Worm (Caenorhabditis elegans) whole organism, midembryonic: Measurements from ENCODE around the gene dyla-1.

Source experiments
- T22C8.4 ChIP-seq: fragments of 200-800 bp; sonication (Bioruptor generic); IDR thresholded peaks from 2 replicates; pipeline ENCODE4 v1.3.6; 2022; ENCODE audit warnings: missing genetic modification characterization, missing compliant biosample characterization
- cog-1 ChIP-seq: sonication (generic microtip); optimal IDR thresholded peaks from 2 replicates; lab custom pipeline; 2016; ENCODE audit warnings: missing genetic modification characterization, missing compliant biosample characterization
- flt-1 ChIP-seq: fragments of 200-800 bp; sonication (Bioruptor generic); IDR thresholded peaks from 2 replicates; pipeline ENCODE4 v1.3.6; 2022; ENCODE audit warnings: missing genetic modification characterization, missing compliant biosample characterization
- klf-2 ChIP-seq: fragments of 200-800 bp; sonication (Bioruptor generic); conservative IDR thresholded peaks from 2 replicates; pipeline ENCODE4 v1.3.6; 2022; ENCODE audit warnings: missing genetic modification reagents, missing genetic modification characterization, missing compliant biosample characterization
- med-1 ChIP-seq: sonication (generic microtip); optimal IDR thresholded peaks from 2 replicates; lab custom pipeline; 2017; ENCODE audit warnings: missing genetic modification characterization, mild to moderate bottlenecking, missing compliant biosample characterization, antibody characterized with exemption, missing genetic modification reagents; ENCODE audit not compliant: insufficient read depth
- ref-1 ChIP-seq: fragments of 200-800 bp; sonication (Bioruptor generic); conservative IDR thresholded peaks from 2 replicates; pipeline ENCODE4 v1.3.6; 2022; ENCODE audit warnings: missing genetic modification reagents, missing genetic modification characterization, missing compliant biosample characterization
- tab-1 ChIP-seq: fragments of 200-800 bp; sonication (Bioruptor generic); IDR thresholded peaks from 2 replicates; pipeline ENCODE4 v1.3.6; 2022; ENCODE audit warnings: missing genetic modification characterization, missing compliant biosample characterization
- ztf-23 ChIP-seq: fragments of 200-800 bp; sonication (Bioruptor generic); IDR thresholded peaks from 2 replicates; pipeline ENCODE4 v1.3.6; 2022; ENCODE audit warnings: missing genetic modification reagents, missing genetic modification characterization, missing compliant biosample characterization
- ztf-29 ChIP-seq: fragments of 200-800 bp; sonication (Bioruptor generic); IDR thresholded peaks from 2 replicates; pipeline ENCODE4 v1.3.6; 2022; ENCODE audit warnings: missing genetic modification reagents, missing genetic modification characterization, missing compliant biosample characterization

Gene dyla-1

DNA sequence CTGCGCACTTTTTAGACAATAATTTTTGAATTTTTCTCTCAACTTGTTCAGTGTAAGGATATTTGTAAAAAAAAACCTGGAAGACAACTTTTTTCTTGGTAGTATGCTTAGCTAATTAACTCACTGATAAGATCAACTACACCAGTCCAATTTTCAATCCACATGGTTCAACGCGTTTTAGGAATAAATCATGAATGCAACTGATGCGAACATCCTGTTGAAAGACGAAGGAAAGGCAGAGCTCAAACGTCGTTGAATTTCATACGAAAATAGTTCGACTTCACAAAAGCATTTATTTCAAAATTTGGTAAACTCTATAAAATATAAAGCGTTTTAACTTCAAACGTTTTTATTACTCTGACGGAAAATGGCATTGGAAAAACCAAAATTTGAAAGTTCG, at the start of gene dyla-1:
TSS of gene dyla-1 (plus strand) at position 301 of the 400 bp plus-strand sequence.
- no peak for TF ChIP-seq ztf-29
- TF ChIP-seq flt-1 (GFP tag; lab: Robert Waterston, UW) = no peak
- no peak for TF ChIP-seq med-1 (GFP tag; lab: Kevin White, UChicago)
- no peak for TF ChIP-seq tab-1 (GFP tag; lab: Robert Waterston, UW)
- TF ChIP-seq T22C8.4 = no peak

DNA sequence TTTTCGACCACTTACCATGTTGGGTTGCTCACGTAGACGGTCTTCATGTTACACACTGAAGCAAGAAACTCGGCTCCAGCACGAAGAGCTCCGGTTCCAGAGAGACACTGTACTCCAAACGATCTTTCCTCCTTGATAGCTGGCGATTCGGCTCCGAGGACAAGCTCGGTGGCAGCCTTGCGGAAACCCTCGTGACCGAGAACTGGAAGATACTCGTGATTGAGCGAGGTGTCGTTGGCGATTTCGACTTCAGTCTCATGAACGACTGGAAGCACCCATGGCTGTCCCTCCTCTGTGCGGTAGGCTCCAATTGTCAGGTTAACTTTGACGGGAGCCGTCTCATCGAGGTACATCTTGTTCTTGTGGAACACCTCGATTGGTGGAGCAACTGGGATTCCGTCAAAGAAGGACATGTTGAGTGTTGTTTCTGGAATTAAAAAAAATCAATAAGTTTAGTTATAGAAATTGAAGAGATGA, 48.1 kb upstream of the dyla-1 start, which contains the start of gene got-1.2:
TSS of gene got-1.2 (minus strand) at position 427 of the 477 bp plus-strand sequence.
- TF ChIP-seq ref-1 (GFP tag; lab: Robert Waterston, UW) (no peak), ztf-29 (no peak), tab-1 (GFP tag; lab: Robert Waterston, UW) (0 out of 2 replicates have a peak, but pooled peaks have one; percentile 14), T22C8.4 (no peak)

DNA sequence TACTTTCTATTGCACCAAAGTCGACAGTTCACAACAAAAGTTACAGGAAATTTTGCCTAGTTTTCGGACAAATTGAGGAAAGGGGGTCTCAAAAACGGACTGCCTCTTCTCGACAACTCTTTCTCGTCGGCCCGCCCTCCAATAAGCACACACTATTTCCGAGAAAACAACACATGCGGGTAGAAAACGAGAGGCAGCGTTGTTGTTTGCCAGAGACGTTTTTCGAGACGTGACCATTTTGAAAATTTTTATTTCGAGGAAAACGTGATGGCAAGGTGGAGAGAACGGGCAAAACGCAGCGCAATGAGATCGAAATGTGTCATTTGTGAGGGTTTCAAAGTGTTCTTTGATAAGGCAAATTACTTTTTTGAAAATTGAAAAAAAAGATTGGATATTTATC, 47.4 kb upstream of the dyla-1 start:
- TF ChIP-seq med-1 (GFP tag; lab: Kevin White, UChicago) = no peak
- TF ChIP-seq T22C8.4 = no peak
- no peak for TF ChIP-seq flt-1 (GFP tag; lab: Robert Waterston, UW)
- TF ChIP-seq ztf-29 = no peak
- TF ChIP-seq ref-1 (GFP tag; lab: Robert Waterston, UW) = no peak
- TF ChIP-seq klf-2 = no peak
- TF ChIP-seq ztf-23 (GFP tag; lab: Robert Waterston, UW) = no peak
- no peak for TF ChIP-seq cog-1 (tag; lab: Kevin White, UChicago)

DNA sequence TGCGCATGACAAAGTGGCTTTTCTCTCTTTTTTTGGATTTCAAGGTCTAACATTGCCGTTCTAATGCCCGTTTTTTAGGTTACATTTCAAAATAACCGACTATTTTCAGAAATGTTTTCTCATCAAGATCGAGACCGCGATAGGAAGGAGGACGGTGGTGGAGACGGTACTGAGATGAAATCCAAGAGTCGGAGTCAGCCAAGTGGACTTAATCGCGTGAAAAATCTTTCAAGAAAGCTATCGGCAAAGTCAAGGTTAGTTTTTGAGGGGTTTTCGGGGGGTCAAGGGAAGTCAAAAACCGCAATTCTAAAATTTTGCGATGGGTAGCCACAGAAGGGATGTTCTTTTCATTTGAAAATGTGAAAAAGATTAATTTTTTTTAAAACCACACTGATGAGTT, 44.9 kb upstream of the dyla-1 start, which contains the start of gene aak-2:
TSS of gene aak-2 (plus strand) at position 110 of the 400 bp plus-strand sequence.
- TF ChIP-seq tab-1 (GFP tag; lab: Robert Waterston, UW) (no peak), ref-1 (GFP tag; lab: Robert Waterston, UW) (no peak), cog-1 (tag; lab: Kevin White, UChicago) (no peak), klf-2 (no peak), T22C8.4 (no peak), ztf-23 (GFP tag; lab: Robert Waterston, UW) (no peak), med-1 (GFP tag; lab: Kevin White, UChicago) (no peak), flt-1 (GFP tag; lab: Robert Waterston, UW) (no peak), ztf-29 (no peak)

DNA sequence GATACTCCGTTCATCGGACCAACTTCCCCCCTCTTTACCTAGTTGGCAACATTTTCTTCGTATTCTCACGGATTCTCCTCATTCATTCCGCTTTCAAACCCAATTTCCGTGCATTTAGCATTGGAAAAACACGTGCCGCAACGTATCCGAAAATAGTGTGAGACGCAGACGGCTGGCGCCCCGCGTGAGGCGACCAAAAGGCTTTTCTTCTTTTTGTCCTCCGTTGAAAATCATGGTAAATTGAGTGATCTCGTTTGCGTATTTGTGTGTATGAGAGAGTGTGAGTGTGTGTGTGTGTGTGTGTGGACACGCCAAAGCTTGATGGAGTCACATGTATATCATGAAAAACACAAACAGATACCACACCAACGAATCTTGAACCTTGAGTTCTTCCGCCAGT, 44.0 kb upstream of the dyla-1 start:
- TF ChIP-seq flt-1 (GFP tag; lab: Robert Waterston, UW) (no peak), ref-1 (GFP tag; lab: Robert Waterston, UW) (no peak), ztf-23 (GFP tag; lab: Robert Waterston, UW) (no peak), klf-2 (no peak), cog-1 (tag; lab: Kevin White, UChicago) (no peak), med-1 (GFP tag; lab: Kevin White, UChicago) (no peak), tab-1 (GFP tag; lab: Robert Waterston, UW) (no peak), T22C8.4 (no peak), ztf-29 (no peak)

DNA sequence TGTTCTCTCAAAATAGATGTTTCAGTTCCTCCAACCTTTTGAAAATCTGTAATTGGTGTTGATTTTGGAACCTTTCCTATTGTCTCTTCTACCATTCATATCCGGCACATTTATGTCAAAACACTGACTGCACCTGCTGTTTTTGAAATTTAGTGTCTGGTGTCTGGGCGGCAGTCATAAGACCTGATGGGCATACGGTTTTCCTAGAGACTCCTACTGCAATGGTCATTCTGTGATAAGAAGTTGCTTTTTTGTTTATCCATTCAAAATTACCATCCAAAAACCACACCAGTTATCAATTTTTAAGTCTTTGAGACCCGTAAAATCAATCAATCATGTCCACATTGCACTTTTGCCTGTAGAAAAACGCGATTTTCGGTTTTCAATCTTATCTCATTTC, 42.2 kb upstream of the dyla-1 start:
- TF ChIP-seq med-1 (GFP tag; lab: Kevin White, UChicago) (no peak), flt-1 (GFP tag; lab: Robert Waterston, UW) (no peak), cog-1 (tag; lab: Kevin White, UChicago) (no peak), klf-2 (no peak), tab-1 (GFP tag; lab: Robert Waterston, UW) (no peak), T22C8.4 (no peak), ztf-29 (no peak)

DNA sequence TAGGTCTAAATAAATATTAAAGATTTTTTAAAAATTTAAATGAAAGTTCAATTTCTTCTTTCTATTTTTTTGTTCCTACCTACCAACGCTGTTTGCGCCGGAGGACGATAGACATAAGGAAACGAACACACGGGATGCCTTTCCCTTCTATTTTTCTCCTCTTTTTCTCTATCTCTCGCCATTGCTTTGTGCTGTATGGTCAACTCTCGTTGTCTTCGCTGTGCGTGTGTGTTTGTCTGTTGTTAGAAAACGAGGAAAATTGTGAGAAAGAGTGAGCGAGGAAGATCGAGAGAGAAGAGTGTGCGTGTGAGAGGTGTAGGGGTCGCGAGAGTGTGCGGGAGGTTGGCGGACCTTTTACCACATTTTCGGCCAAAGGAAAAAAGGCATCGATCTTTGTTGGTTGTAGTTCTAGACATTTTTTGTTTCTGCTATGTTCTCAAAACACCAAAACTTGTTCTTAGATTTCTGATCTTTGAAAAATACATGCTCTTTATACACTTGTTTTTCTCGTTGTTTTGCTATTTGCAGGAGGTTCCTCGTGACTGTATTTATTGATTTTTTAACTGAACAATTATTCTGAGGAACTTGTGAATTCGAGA, 41.7 kb upstream of the dyla-1 start:
- TF ChIP-seq ref-1 (GFP tag; lab: Robert Waterston, UW) (no peak), flt-1 (GFP tag; lab: Robert Waterston, UW) (no peak), ztf-23 (GFP tag; lab: Robert Waterston, UW) (no peak), tab-1 (GFP tag; lab: Robert Waterston, UW) (no peak), T22C8.4 (no peak), cog-1 (tag; lab: Kevin White, UChicago) (no peak), klf-2 (no peak), ztf-29 (no peak), med-1 (GFP tag; lab: Kevin White, UChicago) (no peak)

DNA sequence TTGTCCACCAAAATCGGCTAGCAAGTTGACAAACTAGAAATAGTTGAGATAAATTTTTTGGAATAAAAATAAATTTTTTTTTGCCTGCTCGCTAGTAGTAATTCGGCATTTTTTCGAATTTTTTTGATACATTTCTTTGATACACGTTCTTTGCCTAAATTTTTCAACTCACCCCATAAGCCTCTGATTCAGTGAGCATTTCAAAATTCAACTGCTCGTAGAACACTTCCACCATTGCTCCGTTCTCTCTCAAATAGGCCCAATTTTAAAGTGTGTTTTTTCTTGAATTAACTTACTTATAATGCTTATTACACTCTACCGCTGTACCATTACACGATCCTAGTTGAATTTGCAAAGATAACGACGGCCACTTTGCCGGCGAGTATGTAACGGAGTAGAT, 37.3 kb upstream of the dyla-1 start:
- TF ChIP-seq T22C8.4 (no peak), ref-1 (GFP tag; lab: Robert Waterston, UW) (no peak), med-1 (GFP tag; lab: Kevin White, UChicago) (no peak), ztf-29 (no peak), flt-1 (GFP tag; lab: Robert Waterston, UW) (no peak), tab-1 (GFP tag; lab: Robert Waterston, UW) (no peak), ztf-23 (GFP tag; lab: Robert Waterston, UW) (no peak), klf-2 (no peak), cog-1 (tag; lab: Kevin White, UChicago) (no peak)

DNA sequence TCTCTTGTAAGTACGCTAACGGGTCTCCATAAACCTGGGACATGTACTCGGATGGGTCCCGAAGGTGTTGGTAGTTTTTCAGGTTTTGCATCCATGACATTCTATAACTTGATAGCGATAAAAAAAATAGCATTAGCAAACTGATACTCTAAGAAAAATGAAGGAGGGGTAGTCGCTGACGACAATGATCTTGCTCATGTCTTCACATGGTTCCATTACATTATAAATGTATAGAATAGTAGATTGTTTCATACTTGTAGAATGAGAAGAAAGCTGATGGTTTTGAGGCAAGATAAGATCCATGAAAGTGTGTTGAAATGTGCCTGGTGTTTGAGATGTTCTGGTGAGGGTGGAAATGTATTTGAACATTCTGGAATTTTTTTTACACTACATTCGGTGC, 33.8 kb upstream of the dyla-1 start, which contains the start of gene mec-4:
TSS of gene mec-4 (minus strand) at position 101 of the 400 bp plus-strand sequence.
- no peak for TF ChIP-seq T22C8.4
- TF ChIP-seq cog-1 (tag; lab: Kevin White, UChicago) = no peak

DNA sequence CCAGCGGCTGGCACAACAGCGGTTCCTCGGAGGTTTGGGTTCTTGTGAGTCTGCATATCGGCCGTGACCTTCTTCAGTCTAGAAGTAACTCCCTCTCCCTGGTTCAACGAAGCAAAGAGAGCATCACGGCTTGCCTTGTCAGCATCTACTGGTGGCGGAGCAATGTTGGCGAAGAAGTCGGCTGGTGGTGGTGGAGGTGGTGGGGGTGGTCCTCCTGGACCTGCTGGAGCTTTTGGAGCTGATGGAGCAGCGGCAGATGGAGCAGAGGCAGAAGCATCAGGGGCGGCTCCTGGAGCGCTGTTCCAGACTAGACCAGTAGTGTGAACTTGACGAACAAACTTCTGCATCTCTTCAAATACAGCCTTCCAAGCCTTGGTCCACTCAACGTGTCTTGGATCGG, 32.3 kb upstream of the dyla-1 start:
- TF ChIP-seq ref-1 (GFP tag; lab: Robert Waterston, UW) = no peak
- no peak for TF ChIP-seq ztf-23 (GFP tag; lab: Robert Waterston, UW)
- no peak for TF ChIP-seq tab-1 (GFP tag; lab: Robert Waterston, UW)
- no peak for TF ChIP-seq med-1 (GFP tag; lab: Kevin White, UChicago)
- no peak for TF ChIP-seq flt-1 (GFP tag; lab: Robert Waterston, UW)
- TF ChIP-seq T22C8.4 = no peak
- TF ChIP-seq ztf-29 = no peak
- TF ChIP-seq klf-2 = no peak
- no peak for TF ChIP-seq cog-1 (tag; lab: Kevin White, UChicago)
